Worm (Caenorhabditis elegans): ENCODE measurements around the gene F35F10.7.

Gene F35F10.7

ce11 chrV:3276184-3276583 is 11.0 kb downstream of the F35F10.7 start:
- no peak for TF ChIP-seq fkh-10 (GFP tag; optimal IDR thresholded peaks at IDR 0.05)
- peak; percentile 32 for TF ChIP-seq lin-39 (tag; optimal IDR thresholded peaks at IDR 0.05)
- TF ChIP-seq unc-62 (GFP tag; optimal IDR thresholded peaks at IDR 0.05), result no peak
- TF ChIP-seq egl-5 (tag; optimal IDR thresholded peaks at IDR 0.05), result peak; percentile 26
- no peak for TF ChIP-seq lin-15B (tag; optimal IDR thresholded peaks at IDR 0.05)

DNA sequence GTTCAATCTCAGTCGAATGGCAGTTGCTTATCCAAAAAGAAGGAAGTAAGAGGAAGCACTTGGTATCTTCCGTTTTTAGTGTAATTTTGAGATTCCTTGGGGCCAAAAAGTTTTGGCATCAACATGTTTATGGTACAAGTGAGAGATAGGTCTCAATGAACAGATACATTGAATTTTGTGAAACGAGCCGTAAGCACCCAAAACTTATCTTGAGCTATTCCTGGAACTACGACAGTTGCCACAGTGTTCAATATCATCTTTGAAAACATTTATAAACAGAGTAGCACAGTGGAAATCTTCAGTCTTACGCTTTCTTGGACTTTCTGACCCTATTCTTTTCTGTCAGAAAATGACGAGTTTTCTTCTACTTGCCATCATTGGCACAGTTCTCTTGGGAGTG is 12.2 kb downstream of the F35F10.7 start, which contains the start of gene T28A11.3:
Gene T28A11.3, plus strand, starts transcription at position 301 of the 400 bp plus-strand sequence.
- TF ChIP-seq elt-1 (tag; optimal IDR thresholded peaks at IDR 0.05) (no peak), ztf-11 (tag; optimal IDR thresholded peaks at IDR 0.05) (no peak), fos-1 (tag; optimal IDR thresholded peaks at IDR 0.05) (no peak), egl-27 (tag; optimal IDR thresholded peaks at IDR 0.05) (no peak), sea-2 (GFP tag; optimal IDR thresholded peaks at IDR 0.05) (no peak), lsy-12 (tag; optimal IDR thresholded peaks at IDR 0.05) (no peak), nhr-67 (tag; optimal IDR thresholded peaks at IDR 0.05) (no peak), ZK546.5 (tag; optimal IDR thresholded peaks at IDR 0.05) (no peak), fkh-10 (GFP tag; optimal IDR thresholded peaks at IDR 0.05) (no peak), nhr-77 (tag; optimal IDR thresholded peaks at IDR 0.05) (no peak), elt-2 (tag; optimal IDR thresholded peaks at IDR 0.05) (no peak), nhr-43 (tag; optimal IDR thresholded peaks at IDR 0.05; ENCODE audit: poor library complexity, severe bottlenecking) (no peak), hmg-11 (tag; optimal IDR thresholded peaks at IDR 0.05) (no peak)

DNA sequence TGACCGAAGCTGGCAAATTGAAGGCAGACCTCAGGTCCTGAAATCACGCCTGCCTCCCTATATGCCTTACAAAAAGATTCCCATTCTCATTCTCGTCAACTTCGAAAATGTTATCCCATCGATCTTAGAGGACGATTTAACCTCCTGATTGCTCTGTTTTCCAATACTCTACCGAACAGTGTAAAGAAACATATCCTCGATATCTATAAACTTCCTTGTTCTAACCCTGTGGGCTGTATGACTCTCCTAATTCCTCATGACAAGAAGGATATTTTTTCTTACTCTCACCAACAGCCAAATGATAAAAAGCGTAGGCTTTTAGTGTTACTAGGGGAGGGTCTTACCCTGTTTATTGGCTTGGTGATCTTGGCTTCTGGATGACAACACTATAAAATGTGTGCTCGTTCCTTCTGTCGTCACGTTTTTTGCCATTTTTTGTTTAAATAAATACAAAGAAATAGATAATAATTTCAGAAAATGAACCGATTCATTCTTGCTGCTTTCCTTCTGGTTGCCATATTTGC is 13.6 kb downstream of the F35F10.7 start, which contains the start of gene T28A11.4:
Gene T28A11.4, plus strand, starts transcription at position 474 of the 524 bp plus-strand sequence.
- no peak for TF ChIP-seq ceh-82 (tag; optimal IDR thresholded peaks at IDR 0.05)
- no peak for TF ChIP-seq nhr-67 (tag; optimal IDR thresholded peaks at IDR 0.05)
- TF ChIP-seq nhr-76 (tag; optimal IDR thresholded peaks at IDR 0.05), result no peak

DNA sequence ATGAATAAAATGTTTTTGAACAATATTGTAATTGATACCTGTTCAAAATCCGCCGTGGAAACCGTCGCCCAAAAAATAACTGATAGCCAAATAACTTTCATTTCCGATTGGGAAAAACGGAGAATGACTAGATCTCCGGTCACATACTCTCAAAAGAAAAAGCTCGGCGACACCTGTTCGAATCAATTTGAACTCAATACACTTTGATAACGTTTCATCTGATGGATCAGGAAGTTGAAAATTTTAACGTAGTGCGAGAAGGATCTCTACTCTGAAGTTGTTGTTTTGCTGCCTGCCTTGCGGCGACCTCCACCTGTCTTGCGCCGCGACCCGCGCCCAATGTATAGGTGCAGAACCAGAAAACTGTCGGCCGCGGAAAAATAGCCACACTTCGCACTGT is 14.1 kb downstream of the F35F10.7 start, which contains the start of gene T28A11.20:
Gene T28A11.20, minus strand, starts transcription at position 101 of the 400 bp plus-strand sequence.
- TF ChIP-seq snpc-4 (tag; optimal IDR thresholded peaks at IDR 0.05) (no peak), nfya-1 (tag; optimal IDR thresholded peaks at IDR 0.05; ENCODE audit: insufficient read depth) (no peak), ceh-16 (tag; optimal IDR thresholded peaks at IDR 0.05) (no peak), skn-1 (tag; optimal IDR thresholded peaks at IDR 0.05) (no peak), R02D3.7 (tag; optimal IDR thresholded peaks at IDR 0.05) (no peak), aly-2 (tag; optimal IDR thresholded peaks at IDR 0.05) (no peak), nhr-67 (tag; optimal IDR thresholded peaks at IDR 0.05) (no peak), nhr-77 (tag; optimal IDR thresholded peaks at IDR 0.05) (no peak), nhr-76 (tag; optimal IDR thresholded peaks at IDR 0.05) (no peak)

ce11 chrV:3269407-3269806 is 17.8 kb downstream of the F35F10.7 start, which contains the start of gene T28A11.19:
TSS of gene T28A11.19 (minus strand) at chrV:3269514.
- TF ChIP-seq jun-1 (tag; optimal IDR thresholded peaks at IDR 0.05), result no peak
- no peak for TF ChIP-seq ama-1 (optimal IDR thresholded peaks at IDR 0.05)
- no peak for TF ChIP-seq nhr-25 (tag; optimal IDR thresholded peaks at IDR 0.05)
- TF ChIP-seq pha-4 (tag; optimal IDR thresholded peaks at IDR 0.05), result no peak
- no peak for TF ChIP-seq ceh-82 (tag; optimal IDR thresholded peaks at IDR 0.05)
- no peak for TF ChIP-seq fos-1 (tag; optimal IDR thresholded peaks at IDR 0.05)
- no peak for TF ChIP-seq elt-2 (tag; optimal IDR thresholded peaks at IDR 0.05)
- TF ChIP-seq nhr-77 (tag; optimal IDR thresholded peaks at IDR 0.05), result no peak
- no peak for TF ChIP-seq ztf-4 (tag; optimal IDR thresholded peaks at IDR 0.05)
- no peak for TF ChIP-seq nhr-67 (tag; optimal IDR thresholded peaks at IDR 0.05)
- TF ChIP-seq nhr-237 (tag; optimal IDR thresholded peaks at IDR 0.05), result no peak
- no peak for TF ChIP-seq mdl-1 (tag; optimal IDR thresholded peaks at IDR 0.05)
- no peak for TF ChIP-seq ceh-16 (tag; optimal IDR thresholded peaks at IDR 0.05)
- no peak for TF ChIP-seq sea-2 (GFP tag; optimal IDR thresholded peaks at IDR 0.05)
- TF ChIP-seq snpc-4 (tag; optimal IDR thresholded peaks at IDR 0.05), result no peak

DNA sequence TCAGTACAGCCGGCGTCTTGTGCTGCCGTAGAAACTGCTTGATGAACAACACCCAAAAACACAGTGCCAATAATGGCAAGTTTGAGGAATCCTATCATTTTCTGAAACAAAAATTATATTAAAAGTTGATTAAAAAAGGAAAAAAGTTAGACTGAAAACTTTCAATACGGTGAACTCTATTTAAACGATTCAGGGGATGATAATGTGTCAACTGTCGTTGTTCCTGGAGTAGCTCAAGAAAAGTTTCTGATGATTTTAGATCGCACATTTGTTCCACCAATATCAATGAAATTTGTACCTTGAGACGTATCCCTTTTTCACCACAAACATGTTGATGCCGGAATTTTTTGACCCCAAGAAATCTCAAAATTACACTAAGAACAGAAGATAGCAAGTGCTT is 19.3 kb downstream of the F35F10.7 start, which contains the start of gene T28A11.18:
Gene T28A11.18, minus strand, starts transcription at position 101 of the 400 bp plus-strand sequence.
- no peak for TF ChIP-seq snpc-4 (tag; optimal IDR thresholded peaks at IDR 0.05)
